Worm (Caenorhabditis elegans): ENCODE data around the gene ife-5.

The ife-5 gene

ce11 chrII:12257095-12257494 is 23.4 kb upstream of the ife-5 start:
- no peak for TF ChIP-seq unc-39 (tag; optimal IDR thresholded peaks at IDR 0.05)
- no peak for TF ChIP-seq ama-1 (optimal IDR thresholded peaks at IDR 0.05)
- peak; percentile 89 for TF ChIP-seq ceh-28 (tag; optimal IDR thresholded peaks at IDR 0.05)
- TF ChIP-seq tbx-2 (tag; optimal IDR thresholded peaks at IDR 0.05): no peak
- no peak for TF ChIP-seq ztf-11 (tag; optimal IDR thresholded peaks at IDR 0.05)
- no peak for TF ChIP-seq pqm-1 (tag; optimal IDR thresholded peaks at IDR 0.05)

ce11 chrII:12260538-12260937 is 19.9 kb upstream of the ife-5 start:
- TF ChIP-seq ztf-4 (tag; optimal IDR thresholded peaks at IDR 0.05) (no peak), nhr-25 (tag; optimal IDR thresholded peaks at IDR 0.05) (no peak), nhr-77 (tag; optimal IDR thresholded peaks at IDR 0.05) (no peak), eor-1 (tag; optimal IDR thresholded peaks at IDR 0.05) (no peak), pqm-1 (tag; optimal IDR thresholded peaks at IDR 0.05) (no peak), fkh-10 (GFP tag; optimal IDR thresholded peaks at IDR 0.05) (no peak), nhr-43 (tag; optimal IDR thresholded peaks at IDR 0.05; ENCODE audit: poor library complexity, severe bottlenecking) (no peak), aly-2 (tag; optimal IDR thresholded peaks at IDR 0.05) (no peak), lin-39 (tag; optimal IDR thresholded peaks at IDR 0.05) (no peak), ceh-16 (tag; optimal IDR thresholded peaks at IDR 0.05) (no peak), elt-2 (tag; optimal IDR thresholded peaks at IDR 0.05) (no peak), nhr-76 (tag; optimal IDR thresholded peaks at IDR 0.05) (no peak)

- no peak for TF ChIP-seq elt-1 (tag; optimal IDR thresholded peaks at IDR 0.05)
- no peak for TF ChIP-seq R02D3.7 (tag; optimal IDR thresholded peaks at IDR 0.05)
- TF ChIP-seq mml-1 (tag; optimal IDR thresholded peaks at IDR 0.05): no peak
- no peak for TF ChIP-seq hmg-11 (tag; optimal IDR thresholded peaks at IDR 0.05)
- no peak for TF ChIP-seq nhr-43 (tag; optimal IDR thresholded peaks at IDR 0.05; ENCODE audit: poor library complexity, severe bottlenecking)
- no peak for TF ChIP-seq unc-62 (GFP tag; optimal IDR thresholded peaks at IDR 0.05)
- TF ChIP-seq lin-15B (tag; optimal IDR thresholded peaks at IDR 0.05): no peak
- TF ChIP-seq ama-1 (optimal IDR thresholded peaks at IDR 0.05): peak; percentile 16
- TF ChIP-seq nhr-12 (tag; optimal IDR thresholded peaks at IDR 0.05): no peak
- TF ChIP-seq elt-3 (tag; optimal IDR thresholded peaks at IDR 0.05): no peak
- TF ChIP-seq egl-27 (tag; optimal IDR thresholded peaks at IDR 0.05): no peak
- no peak for TF ChIP-seq fkh-10 (GFP tag; optimal IDR thresholded peaks at IDR 0.05)
- TF ChIP-seq elt-2 (tag; optimal IDR thresholded peaks at IDR 0.05): peak; percentile 2
- no peak for TF ChIP-seq egl-5 (tag; optimal IDR thresholded peaks at IDR 0.05)
- TF ChIP-seq pqm-1 (tag; optimal IDR thresholded peaks at IDR 0.05): no peak
- no peak for TF ChIP-seq ZK546.5 (tag; optimal IDR thresholded peaks at IDR 0.05)
- TF ChIP-seq unc-39 (tag; optimal IDR thresholded peaks at IDR 0.05): no peak
- TF ChIP-seq nfya-1 (tag; optimal IDR thresholded peaks at IDR 0.05; ENCODE audit: insufficient read depth): no peak
- TF ChIP-seq nhr-25 (tag; optimal IDR thresholded peaks at IDR 0.05): peak; percentile 14
- TF ChIP-seq ceh-16 (tag; optimal IDR thresholded peaks at IDR 0.05): no peak
- TF ChIP-seq nhr-67 (tag; optimal IDR thresholded peaks at IDR 0.05): no peak
- TF ChIP-seq pha-4 (tag; optimal IDR thresholded peaks at IDR 0.05): peak; percentile 11
Measured at ce11 chrII:12261147-12261821, 19.2 kb upstream of the ife-5 start.

ce11 chrII:12262567-12262966 is 17.9 kb upstream of the ife-5 start:
- TF ChIP-seq jun-1 (tag; optimal IDR thresholded peaks at IDR 0.05): no peak
- TF ChIP-seq nhr-23 (tag; optimal IDR thresholded peaks at IDR 0.05): peak; percentile 63
- no peak for TF ChIP-seq zag-1 (tag; optimal IDR thresholded peaks at IDR 0.05)
- TF ChIP-seq nhr-12 (tag; optimal IDR thresholded peaks at IDR 0.05): no peak
- TF ChIP-seq unc-62 (GFP tag; optimal IDR thresholded peaks at IDR 0.05): peak; percentile 10
- peak; percentile 99 for TF ChIP-seq nhr-25 (tag; optimal IDR thresholded peaks at IDR 0.05)
- TF ChIP-seq eor-1 (tag; optimal IDR thresholded peaks at IDR 0.05): no peak
- TF ChIP-seq elt-3 (tag; optimal IDR thresholded peaks at IDR 0.05): peak in 1 of 3 experiments; percentile 34
- TF ChIP-seq ztf-4 (tag; optimal IDR thresholded peaks at IDR 0.05): no peak
- no peak for TF ChIP-seq fos-1 (tag; optimal IDR thresholded peaks at IDR 0.05)
- peak; percentile 15 for TF ChIP-seq hmg-11 (tag; optimal IDR thresholded peaks at IDR 0.05)
- no peak for TF ChIP-seq mdl-1 (tag; optimal IDR thresholded peaks at IDR 0.05)
- peak; percentile 65 for TF ChIP-seq elt-1 (tag; optimal IDR thresholded peaks at IDR 0.05)
- TF ChIP-seq pha-4 (tag; optimal IDR thresholded peaks at IDR 0.05): no peak
- TF ChIP-seq sea-2 (GFP tag; optimal IDR thresholded peaks at IDR 0.05): no peak
- TF ChIP-seq lin-39 (tag; optimal IDR thresholded peaks at IDR 0.05): no peak
